Fruit fly (Drosophila melanogaster): Measurements from ENCODE around the gene Pi3K92E.

DNA sequence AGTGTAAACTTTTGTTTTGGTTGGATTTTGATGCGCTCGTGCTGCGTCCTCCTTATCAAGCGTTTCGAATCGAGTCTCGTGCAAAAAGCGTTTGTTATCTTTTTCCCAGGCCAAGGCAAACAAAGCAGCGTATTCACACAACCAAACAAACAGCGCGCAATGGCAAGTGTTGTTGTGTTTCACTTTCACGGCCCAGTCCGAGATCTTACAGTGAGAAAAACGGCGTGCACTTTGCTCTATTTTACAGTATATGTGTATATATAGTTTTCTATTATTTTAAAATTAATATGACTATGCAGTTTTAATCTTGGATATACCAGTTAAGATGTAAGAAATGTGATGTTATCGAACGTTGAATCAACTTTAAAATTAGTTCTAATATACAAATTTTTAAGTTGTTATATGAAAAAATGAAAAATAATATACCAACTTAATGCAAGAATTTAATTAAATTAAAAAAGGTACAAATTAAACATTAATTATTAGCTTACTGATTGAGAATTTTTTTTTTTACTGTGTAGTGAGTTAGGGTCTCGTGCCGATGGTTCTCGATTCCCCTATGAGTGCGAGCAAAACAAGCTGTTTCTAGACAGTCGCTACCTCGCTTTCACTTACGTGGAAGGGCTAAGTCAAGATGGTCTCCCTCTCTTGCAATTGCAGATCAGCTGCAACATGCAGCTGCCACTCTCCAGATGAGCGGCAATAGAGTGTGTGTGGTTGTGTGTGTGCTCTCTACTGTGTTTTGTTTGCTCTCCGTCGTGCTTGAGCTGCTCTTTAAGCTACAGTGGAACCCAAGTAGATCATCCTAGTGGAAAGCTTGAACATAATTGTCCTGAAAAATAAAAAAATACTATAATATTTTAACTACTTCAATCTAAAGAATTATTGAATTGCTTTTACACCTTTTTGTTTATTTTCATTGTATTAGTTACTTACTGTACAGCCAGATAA, 40.1 kb downstream of the Pi3K92E start:
- TF ChIP-seq CG16815 (GFP tag; optimal IDR thresholded peaks at IDR 0.05), result peak; percentile 89
- TF ChIP-seq CG8765 (GFP tag; IDR thresholded peaks at IDR 0.05), result no peak; the same call in 1 of the 2 replicates
- no peak for TF ChIP-seq gro (GFP tag; optimal IDR thresholded peaks at IDR 0.05)
- TF ChIP-seq CG10959 (GFP tag; IDR thresholded peaks at IDR 0.05), result peak; percentile 64; the same call in 1 of the 2 replicates
- peak; percentile 59 for TF ChIP-seq CG1832 (GFP tag; optimal IDR thresholded peaks at IDR 0.05)
- peak; percentile 59 for TF ChIP-seq lbe (GFP tag; optimal IDR thresholded peaks at IDR 0.05)
- peak; percentile 80 for TF ChIP-seq kah (GFP tag; optimal IDR thresholded peaks at IDR 0.05)
- TF ChIP-seq Adf1 (GFP tag; IDR thresholded peaks at IDR 0.05), result no peak; the same call in 1 of the 2 replicates
- peak; percentile 35 for TF ChIP-seq CG34422 (GFP tag; IDR thresholded peaks at IDR 0.05)
- TF ChIP-seq CG14014 (GFP tag; IDR thresholded peaks at IDR 0.05), result peak; percentile 68
- TF ChIP-seq Dbx (GFP tag; IDR thresholded peaks at IDR 0.05), result peak; percentile 65

All from whole organism, embryonic.